Worm (Caenorhabditis elegans) whole organism, young adult: ENCODE results near the gene ceeh-1.

Source experiments
- B0019.2 ChIP-seq: fragments of 200-800 bp; sonication (Bioruptor generic); conservative IDR thresholded peaks from 2 replicates; pipeline ENCODE4 v1.3.6; 2022; ENCODE audit warnings: missing genetic modification reagents, missing genetic modification characterization, missing compliant biosample characterization
- B0336.3 ChIP-seq: fragments of 200-800 bp; sonication (Bioruptor generic); IDR thresholded peaks from 2 replicates; pipeline ENCODE4 v1.3.6; 2022; ENCODE audit warnings: missing genetic modification characterization, missing compliant biosample characterization
- C06A6.2 ChIP-seq: fragments of 200-800 bp; sonication (Bioruptor generic); conservative IDR thresholded peaks from 2 replicates; pipeline ENCODE4 v1.3.6; 2022; ENCODE audit warnings: missing genetic modification characterization, missing compliant biosample characterization
- D2030.7 ChIP-seq: fragments of 200-800 bp; sonication (Bioruptor generic); IDR thresholded peaks from 2 replicates; pipeline ENCODE4 v1.3.6; 2022; ENCODE audit warnings: missing genetic modification reagents, missing genetic modification characterization, missing compliant biosample characterization
- F10E7.11 ChIP-seq: sonication (generic microtip); optimal IDR thresholded peaks from 2 replicates; lab custom pipeline; 2017; ENCODE audit warnings: mild to moderate bottlenecking, missing genetic modification characterization, moderate library complexity, missing compliant biosample characterization
- F23B12.7 ChIP-seq: sonication (generic microtip); optimal IDR thresholded peaks from 2 replicates; lab custom pipeline; 2017; ENCODE audit warnings: missing genetic modification characterization, mild to moderate bottlenecking, missing compliant biosample characterization, antibody characterized with exemption, moderate library complexity; ENCODE audit not compliant: insufficient read depth
- F52B5.7 ChIP-seq: sonication (generic microtip); optimal IDR thresholded peaks from 2 replicates; lab custom pipeline; 2016; ENCODE audit warnings: mild to moderate bottlenecking, missing genetic modification characterization, missing compliant biosample characterization
- Y79H2A.3 ChIP-seq: fragments of 200-800 bp; sonication (Bioruptor generic); conservative IDR thresholded peaks from 2 replicates; pipeline ENCODE4 v1.3.6; 2022; ENCODE audit warnings: missing genetic modification reagents, missing genetic modification characterization, missing compliant biosample characterization
- ZK185.1 ChIP-seq: sonication (generic microtip); optimal IDR thresholded peaks from 2 replicates; lab custom pipeline; 2016; ENCODE audit warnings: mild to moderate bottlenecking, missing genetic modification characterization, missing compliant biosample characterization; ENCODE audit not compliant: poor library complexity, severe bottlenecking
- athp-1 ChIP-seq: sonication (generic microtip); optimal IDR thresholded peaks from 2 replicates; lab custom pipeline; 2017; ENCODE audit warnings: mild to moderate bottlenecking, missing genetic modification characterization, missing compliant biosample characterization
- attf-6 ChIP-seq: fragments of 200-800 bp; sonication (Bioruptor generic); IDR thresholded peaks from 2 replicates; pipeline ENCODE4 v1.3.6; 2022; ENCODE audit warnings: missing genetic modification reagents, missing genetic modification characterization, missing compliant biosample characterization
- cebp-2 ChIP-seq: fragments of 200-800 bp; sonication (Bioruptor generic); IDR thresholded peaks from 2 replicates; pipeline ENCODE4 v1.3.6; 2022; ENCODE audit warnings: missing genetic modification characterization, missing compliant biosample characterization
- ceh-27 ChIP-seq: fragments of 200-800 bp; sonication (Bioruptor generic); optimal IDR thresholded peaks from 2 replicates; lab custom pipeline; 2018; ENCODE audit warnings: mild to moderate bottlenecking, missing genetic modification characterization, moderate library complexity, missing compliant biosample characterization
- dox-1 ChIP-seq: fragments of 200-800 bp; sonication (Bioruptor generic); IDR thresholded peaks from 2 replicates; pipeline ENCODE4 v1.3.6; 2022; ENCODE audit warnings: missing genetic modification reagents, missing genetic modification characterization, missing compliant biosample characterization
- dpl-1 ChIP-seq: fragments of 150-350 bp; optimal IDR thresholded peaks from 2 replicates; lab custom pipeline; 2014; ENCODE audit warnings: missing biosample characterization, missing genetic modification reagents, missing genetic modification characterization
- efl-1 ChIP-seq: fragments of 150-350 bp; optimal IDR thresholded peaks from 2 replicates; lab custom pipeline; 2014; ENCODE audit warnings: missing biosample characterization, missing genetic modification reagents, missing genetic modification characterization
- ekl-4 ChIP-seq: fragments of 200-800 bp; sonication (Bioruptor generic); IDR thresholded peaks from 2 replicates; pipeline ENCODE4 v1.3.6; 2022; ENCODE audit warnings: missing genetic modification reagents, missing genetic modification characterization, missing compliant biosample characterization
- ets-4 ChIP-seq: fragments of 200-800 bp; sonication (Bioruptor generic); optimal IDR thresholded peaks from 2 replicates; lab custom pipeline; 2018; ENCODE audit warnings: mild to moderate bottlenecking, missing genetic modification characterization, missing compliant biosample characterization
- hmg-20 ChIP-seq: fragments of 200-800 bp; sonication (Bioruptor generic); IDR thresholded peaks from 2 replicates; pipeline ENCODE4 v1.3.6; 2022; ENCODE audit warnings: missing genetic modification reagents, missing genetic modification characterization, missing compliant biosample characterization
- hsf-1 ChIP-seq: fragments of 200-800 bp; sonication (Bioruptor generic); IDR thresholded peaks from 2 replicates; pipeline ENCODE4 v1.3.6; 2022; ENCODE audit warnings: missing genetic modification reagents, missing genetic modification characterization, missing compliant biosample characterization
- let-526 ChIP-seq: fragments of 200-800 bp; sonication (Bioruptor generic); IDR thresholded peaks from 2 replicates; pipeline ENCODE4 v1.3.6; 2022; ENCODE audit warnings: missing genetic modification reagents, missing genetic modification characterization, missing compliant biosample characterization
- lin-35 ChIP-seq, 3 experiments: fragments of 150-350 bp in 2 of 3; sonication (generic microtip) in 1 of 3; optimal IDR thresholded peaks; 2 replicates each; lab custom pipeline; 2014 to 2018; ENCODE audit warnings: missing biosample characterization in 3 of 3, missing genetic modification characterization in 3 of 3, missing genetic modification reagents in 3 of 3
- lin-40 ChIP-seq: sonication (generic microtip); optimal IDR thresholded peaks from 2 replicates; lab custom pipeline; 2016; ENCODE audit warnings: missing genetic modification characterization, mild to moderate bottlenecking, missing compliant biosample characterization, missing genotype, missing genetic modification reagents
- lin-54 ChIP-seq: fragments of 200-800 bp; sonication (Bioruptor generic); optimal IDR thresholded peaks from 2 replicates; lab custom pipeline; 2018; ENCODE audit warnings: mild to moderate bottlenecking, missing genetic modification characterization, missing compliant biosample characterization
- madf-6 ChIP-seq: fragments of 200-800 bp; sonication (Bioruptor generic); IDR thresholded peaks from 2 replicates; pipeline ENCODE4 v1.3.6; 2022; ENCODE audit warnings: missing genetic modification reagents, missing genetic modification characterization, missing compliant biosample characterization
- madf-8 ChIP-seq: fragments of 200-800 bp; sonication (Bioruptor generic); conservative IDR thresholded peaks from 2 replicates; pipeline ENCODE4 v1.3.6; 2022; ENCODE audit warnings: missing genetic modification reagents, missing genetic modification characterization, missing compliant biosample characterization
- mel-28 ChIP-seq: sonication (generic microtip); optimal IDR thresholded peaks from 2 replicates; lab custom pipeline; 2016; ENCODE audit warnings: borderline replicate concordance, mild to moderate bottlenecking, missing genetic modification characterization, missing compliant biosample characterization
- mes-4 ChIP-seq: sonication (generic microtip); optimal IDR thresholded peaks from 2 replicates; lab custom pipeline; 2016; ENCODE audit warnings: missing genotype, missing genetic modification characterization, missing compliant biosample characterization
- nfya-1 ChIP-seq: sonication (generic microtip); optimal IDR thresholded peaks from 2 replicates; lab custom pipeline; 2017; ENCODE audit warnings: antibody characterized with exemption, missing compliant biosample characterization, missing genetic modification characterization, borderline replicate concordance; ENCODE audit not compliant: insufficient read depth
- nfya-2 ChIP-seq: fragments of 200-800 bp; sonication (Bioruptor generic); IDR thresholded peaks from 2 replicates; pipeline ENCODE4 v1.3.6; 2022; ENCODE audit warnings: missing genetic modification reagents, missing genetic modification characterization, missing compliant biosample characterization
- nfyb-1 ChIP-seq: fragments of 200-800 bp; sonication (Bioruptor generic); IDR thresholded peaks from 2 replicates; pipeline ENCODE4 v1.3.6; 2022; ENCODE audit warnings: missing genetic modification reagents, missing genetic modification characterization, missing compliant biosample characterization
- pbrm-1 ChIP-seq: fragments of 200-800 bp; sonication (Bioruptor generic); IDR thresholded peaks from 2 replicates; pipeline ENCODE4 v1.3.6; 2022; ENCODE audit warnings: missing genetic modification reagents, missing genetic modification characterization, missing compliant biosample characterization
- rcor-1 ChIP-seq: fragments of 200-800 bp; sonication (Bioruptor generic); IDR thresholded peaks from 2 replicates; pipeline ENCODE4 v1.3.6; 2022; ENCODE audit warnings: missing genetic modification reagents, missing genetic modification characterization, missing compliant biosample characterization
- repo-1 ChIP-seq: sonication (generic microtip); optimal IDR thresholded peaks from 2 replicates; lab custom pipeline; 2017; ENCODE audit warnings: mild to moderate bottlenecking, missing genetic modification characterization, missing compliant biosample characterization
- sdz-38 ChIP-seq: sonication (generic microtip); optimal IDR thresholded peaks from 2 replicates; lab custom pipeline; 2016; ENCODE audit warnings: missing genotype, missing genetic modification characterization, missing compliant biosample characterization
- unc-62 ChIP-seq: fragments of 150-350 bp; optimal IDR thresholded peaks from 2 replicates; lab custom pipeline; 2014; ENCODE audit warnings: missing biosample characterization, missing genetic modification reagents, missing genetic modification characterization
- xnd-1 ChIP-seq: sonication (generic microtip); optimal IDR thresholded peaks from 2 replicates; lab custom pipeline; 2016; ENCODE audit warnings: missing genotype, missing genetic modification reagents, missing genetic modification characterization, missing compliant biosample characterization
- zfh-2 ChIP-seq: fragments of 200-800 bp; sonication (Bioruptor generic); conservative IDR thresholded peaks from 2 replicates; pipeline ENCODE4 v1.3.6; 2022; ENCODE audit warnings: missing genetic modification reagents, missing genetic modification characterization, missing compliant biosample characterization
- zim-3 ChIP-seq: sonication (generic microtip); optimal IDR thresholded peaks from 2 replicates; lab custom pipeline; 2017; ENCODE audit warnings: mild to moderate bottlenecking, missing genetic modification characterization, moderate library complexity, missing compliant biosample characterization
- ztf-6 ChIP-seq: fragments of 200-800 bp; sonication (Bioruptor generic); IDR thresholded peaks from 2 replicates; pipeline ENCODE4 v1.3.6; 2022; ENCODE audit warnings: missing genetic modification reagents, missing genetic modification characterization, missing compliant biosample characterization

The ceeh-1 gene

DNA sequence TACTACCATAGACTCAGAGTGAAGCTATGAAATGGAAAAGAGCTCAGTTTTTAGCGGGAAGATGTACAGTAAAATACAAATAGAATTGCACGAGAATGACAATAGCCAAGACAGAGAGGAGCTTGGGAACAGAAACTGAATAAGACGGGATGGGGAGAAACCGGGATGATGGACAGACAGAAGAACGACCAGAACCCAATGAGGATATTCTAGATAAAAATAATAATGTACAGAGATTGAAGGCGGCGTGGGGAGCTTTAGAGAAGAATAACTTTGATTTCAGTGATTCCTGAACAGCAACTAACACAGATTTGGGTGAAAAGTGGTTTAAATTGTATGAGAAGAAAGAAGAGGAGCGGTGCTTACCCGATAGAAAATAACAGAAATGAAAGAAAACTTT is 49.4 kb upstream of the ceeh-1 start (continued):
- TF ChIP-seq C06A6.2 (GFP tag; lab: Robert Waterston, UW) (no peak), lin-54 (GFP tag; lab: Kevin White, UChicago) (peak; percentile 22), mes-4 (tag; lab: Kevin White, UChicago) (no peak), xnd-1 (no peak), mel-28 (tag; lab: Kevin White, UChicago) (no peak), F52B5.7 (tag; lab: Kevin White, UChicago) (no peak), ceh-27 (GFP tag; lab: Kevin White, UChicago) (no peak), lin-35 (GFP tag; optimal IDR thresholded peaks at IDR 0.05; lab: Kevin White, UChicago) (no peak), zim-3 (tag; lab: Kevin White, UChicago) (no peak), lin-40 (tag; lab: Kevin White, UChicago) (no peak), ztf-6 (GFP tag; lab: Robert Waterston, UW) (no peak), dpl-1 (GFP tag; lab: Kevin White, UChicago) (no peak), madf-6 (no peak), nfya-2 (no peak), rcor-1 (no peak; the same call in 1 of the 2 replicates), B0336.3 (GFP tag; lab: Robert Waterston, UW) (peak; percentile 70), ets-4 (no peak), B0019.2 (GFP tag; lab: Robert Waterston, UW) (no peak), dox-1 (GFP tag; lab: Robert Waterston, UW) (peak; percentile 19; the same call in 1 of the 2 replicates), cebp-2 (no peak), D2030.7 (GFP tag; lab: Robert Waterston, UW) (no peak), unc-62 (no peak), madf-8 (GFP tag; lab: Robert Waterston, UW) (no peak), nfyb-1 (GFP tag; lab: Robert Waterston, UW) (no peak), efl-1 (no peak), athp-1 (tag; lab: Kevin White, UChicago) (peak; percentile 78), F23B12.7 (tag; lab: Kevin White, UChicago) (no peak), sdz-38 (no peak), nfya-1 (tag; lab: Kevin White, UChicago) (no peak), Y79H2A.3 (GFP tag; lab: Robert Waterston, UW) (no peak), zfh-2 (no peak), pbrm-1 (GFP tag; lab: Robert Waterston, UW) (peak; percentile 29; the same call in 1 of the 2 replicates), hmg-20 (GFP tag; lab: Robert Waterston, UW) (no peak), let-526 (GFP tag; lab: Robert Waterston, UW) (no peak), ZK185.1 (tag; lab: Kevin White, UChicago) (peak; percentile 16), repo-1 (no peak)

DNA sequence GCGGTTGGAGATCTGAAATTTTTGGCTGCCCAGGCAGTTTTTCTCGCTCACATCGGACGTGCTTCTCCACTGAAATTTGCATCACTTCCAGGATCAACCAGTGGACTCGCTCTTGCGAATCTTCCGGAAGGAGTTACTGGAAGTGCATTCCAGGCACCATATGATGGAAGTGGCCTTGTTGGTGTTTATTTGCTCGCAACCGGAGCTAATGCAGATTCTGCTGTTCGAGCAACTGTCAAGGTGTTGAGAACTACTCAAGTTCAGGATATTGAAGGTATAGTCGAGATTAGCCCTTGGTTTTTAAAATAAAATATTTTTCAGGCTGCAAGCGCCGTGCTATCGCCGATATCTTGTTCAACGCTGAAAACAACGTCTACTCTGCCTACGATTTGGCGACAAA is 48.8 kb upstream of the ceeh-1 start:
- TF ChIP-seq nfyb-1 (GFP tag; lab: Robert Waterston, UW) (peak; percentile 54; the same call in 1 of the 2 replicates), lin-35 (GFP tag; optimal IDR thresholded peaks at IDR 0.05; lab: Kevin White, UChicago) (no peak), hsf-1 (0 out of 2 replicates have a peak, but pooled peaks have one; percentile 13), ekl-4 (GFP tag; lab: Robert Waterston, UW) (peak; percentile 46; the same call in 1 of the 2 replicates), attf-6 (GFP tag; lab: Robert Waterston, UW) (0 out of 2 replicates have a peak, but pooled peaks have one; percentile 49), F10E7.11 (tag; lab: Kevin White, UChicago) (no peak)
- TF ChIP-seq, all 124 proteins: peak for 4
